Fruit fly (Drosophila melanogaster) whole organism, embryonic: Measurements from ENCODE around the gene CG32633.

Experiments
- Asciz ChIP-seq: fragments of 200-800 bp; sonication (Bioruptor generic); optimal IDR thresholded peaks from 2 replicates; lab custom pipeline; 2017; ENCODE audit warnings: missing biosample characterization, mild to moderate bottlenecking, missing genetic modification characterization, missing genetic modification reagents
- Blimp-1 ChIP-seq: fragments of 200-800 bp; sonication (Bioruptor generic); optimal IDR thresholded peaks from 3 replicates; lab custom pipeline; 2018; ENCODE audit warnings: missing biosample characterization, missing genetic modification characterization, mild to moderate bottlenecking, moderate library complexity, missing genetic modification reagents
- BtbVII ChIP-seq: fragments of 200-800 bp; sonication (Bioruptor generic); optimal IDR thresholded peaks from 3 replicates; lab custom pipeline; 2017; ENCODE audit warnings: missing biosample characterization, mild to moderate bottlenecking, missing genetic modification characterization
- CG10321 ChIP-seq: fragments of 200-800 bp; sonication (Bioruptor generic); IDR thresholded peaks from 2 replicates; pipeline ENCODE4 v1.3.6; 2022; ENCODE audit warnings: missing biosample characterization, missing genetic modification characterization
- CG10431 ChIP-seq: fragments of 200-800 bp; sonication (Bioruptor generic); optimal IDR thresholded peaks from 3 replicates; lab custom pipeline; 2018; ENCODE audit warnings: missing biosample characterization, mild to moderate bottlenecking, missing genetic modification characterization
- CG10979 ChIP-seq: fragments of 200-800 bp; sonication (Bioruptor generic); optimal IDR thresholded peaks from 2 replicates; lab custom pipeline; 2018; ENCODE audit warnings: missing biosample characterization, mild to moderate bottlenecking, missing genetic modification characterization, moderate library complexity
- CG11093 ChIP-seq: fragments of 200-800 bp; sonication (Bioruptor generic); IDR thresholded peaks from 3 replicates; pipeline ENCODE4 v1.3.6; 2022; ENCODE audit warnings: missing biosample characterization, missing genetic modification characterization
- CG13424 ChIP-seq: fragments of 200-800 bp; sonication (Bioruptor generic); optimal IDR thresholded peaks from 2 replicates; lab custom pipeline; 2019; ENCODE audit warnings: missing biosample characterization, mild to moderate bottlenecking, missing genetic modification characterization, moderate library complexity
- CG14014 ChIP-seq: fragments of 200-800 bp; sonication (Bioruptor generic); IDR thresholded peaks from 2 replicates; pipeline ENCODE4 v1.3.6; 2022; ENCODE audit warnings: missing biosample characterization, missing genetic modification characterization
- CG15479 ChIP-seq: fragments of 200-800 bp; sonication (Bioruptor generic); optimal IDR thresholded peaks from 3 replicates; lab custom pipeline; 2019; ENCODE audit warnings: missing biosample characterization, mild to moderate bottlenecking, missing genetic modification characterization, moderate library complexity
- CG17361 ChIP-seq: fragments of 200-800 bp; sonication (Bioruptor generic); IDR thresholded peaks from 3 replicates; pipeline ENCODE4 v1.3.6; 2022; ENCODE audit warnings: missing biosample characterization, missing genetic modification characterization
- CG17385 ChIP-seq: fragments of 200-800 bp; sonication (Bioruptor generic); optimal IDR thresholded peaks from 3 replicates; lab custom pipeline; 2018; ENCODE audit warnings: missing biosample characterization, mild to moderate bottlenecking, missing genetic modification characterization
- CG18599 ChIP-seq: fragments of 200-800 bp; sonication (Bioruptor generic); optimal IDR thresholded peaks from 3 replicates; lab custom pipeline; 2017; ENCODE audit warnings: missing biosample characterization, missing genetic modification characterization, mild to moderate bottlenecking, moderate library complexity, missing genetic modification reagents
- CG2712 ChIP-seq: fragments of 200-800 bp; optimal IDR thresholded peaks from 3 replicates; lab custom pipeline; 2019; ENCODE audit warnings: missing biosample characterization, mild to moderate bottlenecking, missing genetic modification characterization, moderate library complexity
- CG31441 ChIP-seq: fragments of 200-800 bp; sonication (Bioruptor generic); IDR thresholded peaks from 2 replicates; pipeline ENCODE4 v1.3.6; 2022; ENCODE audit warnings: missing biosample characterization, missing genetic modification characterization
- CG3163 ChIP-seq: fragments of 200-800 bp; sonication (Bioruptor generic); optimal IDR thresholded peaks from 3 replicates; lab custom pipeline; 2016; ENCODE audit warnings: missing biosample characterization, missing genetic modification characterization
- CG3407 ChIP-seq: fragments of 200-800 bp; sonication (Bioruptor generic); optimal IDR thresholded peaks from 2 replicates; lab custom pipeline; 2018; ENCODE audit warnings: missing biosample characterization, mild to moderate bottlenecking, missing genetic modification characterization
- CG43689 ChIP-seq: fragments of 200-800 bp; sonication (Bioruptor generic); IDR thresholded peaks from 2 replicates; pipeline ENCODE4 v1.3.6; 2022; ENCODE audit warnings: missing biosample characterization, missing genetic modification characterization
- CG6175 ChIP-seq: fragments of 200-800 bp; sonication (Bioruptor generic); IDR thresholded peaks from 3 replicates; pipeline ENCODE4 v1.3.6; 2022; ENCODE audit warnings: missing biosample characterization, missing genetic modification characterization
- CG6854 ChIP-seq: fragments of 200-800 bp; sonication (Bioruptor generic); optimal IDR thresholded peaks from 3 replicates; lab custom pipeline; 2017; ENCODE audit warnings: missing biosample characterization, mild to moderate bottlenecking, missing genetic modification characterization
- CG7372 ChIP-seq: fragments of 200-800 bp; sonication (Bioruptor generic); IDR thresholded peaks from 2 replicates; pipeline ENCODE4 v1.3.6; 2022; ENCODE audit warnings: missing biosample characterization, missing genetic modification characterization
- CG7786 ChIP-seq: fragments of 200-800 bp; sonication (Bioruptor generic); optimal IDR thresholded peaks from 2 replicates; lab custom pipeline; 2016; ENCODE audit warnings: missing biosample characterization, missing genetic modification characterization
- CG7987 ChIP-seq: fragments of 200-800 bp; sonication (Bioruptor generic); optimal IDR thresholded peaks from 2 replicates; lab custom pipeline; 2018; ENCODE audit warnings: missing biosample characterization, mild to moderate bottlenecking, missing genetic modification characterization, moderate library complexity
- CG8089 ChIP-seq: fragments of 200-800 bp; sonication (Bioruptor generic); optimal IDR thresholded peaks from 3 replicates; lab custom pipeline; 2016; ENCODE audit warnings: missing biosample characterization, missing genetic modification characterization
- CG9437 ChIP-seq: fragments of 200-800 bp; sonication (Bioruptor generic); optimal IDR thresholded peaks from 2 replicates; lab custom pipeline; 2018; ENCODE audit warnings: missing biosample characterization, mild to moderate bottlenecking, missing genetic modification characterization
- CG9876 ChIP-seq: fragments of 200-800 bp; sonication (Bioruptor generic); optimal IDR thresholded peaks from 2 replicates; lab custom pipeline; 2016; ENCODE audit warnings: missing biosample characterization, missing genetic modification characterization
- D19A ChIP-seq: fragments of 200-800 bp; optimal IDR thresholded peaks from 3 replicates; lab custom pipeline; 2019; ENCODE audit warnings: missing biosample characterization, mild to moderate bottlenecking, missing genetic modification characterization, moderate library complexity
- ERR ChIP-seq: fragments of 200-800 bp; sonication (Bioruptor generic); optimal IDR thresholded peaks from 2 replicates; lab custom pipeline; 2016; ENCODE audit warnings: missing biosample characterization, missing genetic modification characterization
- Fer1 ChIP-seq: fragments of 200-800 bp; sonication (Bioruptor generic); optimal IDR thresholded peaks from 2 replicates; lab custom pipeline; 2017; ENCODE audit warnings: missing biosample characterization, mild to moderate bottlenecking, missing genetic modification characterization
- Fer3 ChIP-seq: fragments of 200-800 bp; sonication (Bioruptor generic); optimal IDR thresholded peaks from 2 replicates; lab custom pipeline; 2018; ENCODE audit warnings: missing biosample characterization, mild to moderate bottlenecking, missing genetic modification characterization, moderate library complexity
- Gsc ChIP-seq: fragments of 200-800 bp; sonication (Bioruptor generic); IDR thresholded peaks from 2 replicates; pipeline ENCODE4 v1.3.6; 2022; ENCODE audit warnings: missing biosample characterization, missing genetic modification characterization
- Hmr ChIP-seq: fragments of 200-800 bp; sonication (Bioruptor generic); optimal IDR thresholded peaks from 3 replicates; lab custom pipeline; 2017; ENCODE audit warnings: mild to moderate bottlenecking, missing biosample characterization, missing genetic modification reagents, missing genetic modification characterization
- Lpt ChIP-seq: fragments of >200 bp; optimal IDR thresholded peaks from 2 replicates; lab custom pipeline; 2018; ENCODE audit warnings: missing biosample characterization, missing genetic modification characterization
- Oaz ChIP-seq: fragments of 200-800 bp; sonication (Bioruptor generic); IDR thresholded peaks from 2 replicates; pipeline ENCODE4 v1.3.6; 2022; ENCODE audit warnings: missing biosample characterization, missing genetic modification characterization
- PHDP ChIP-seq: fragments of 200-800 bp; sonication (Bioruptor generic); optimal IDR thresholded peaks from 3 replicates; lab custom pipeline; 2018; ENCODE audit warnings: missing biosample characterization, mild to moderate bottlenecking, missing genetic modification characterization, moderate library complexity
- Rx ChIP-seq: fragments of 200-800 bp; sonication (Bioruptor generic); IDR thresholded peaks from 2 replicates; pipeline ENCODE4 v1.3.6; 2022; ENCODE audit warnings: missing biosample characterization, missing genetic modification characterization
- Sox100B ChIP-seq: fragments of 200-800 bp; sonication (Bioruptor generic); optimal IDR thresholded peaks from 3 replicates; lab custom pipeline; 2018; ENCODE audit warnings: missing biosample characterization, mild to moderate bottlenecking, missing genetic modification characterization
- Taf1 ChIP-seq: fragments of 200-800 bp; sonication (Bioruptor generic); IDR thresholded peaks from 2 replicates; pipeline ENCODE4 v1.3.6; 2022; ENCODE audit warnings: missing biosample characterization, missing genetic modification characterization
- ato ChIP-seq: fragments of 200-800 bp; sonication (Bioruptor generic); IDR thresholded peaks from 2 replicates; pipeline ENCODE4 v1.3.6; 2022; ENCODE audit warnings: missing biosample characterization, missing genetic modification characterization; ENCODE audit not compliant: partially characterized antibody
- chif ChIP-seq, 2 experiments: fragments of 200-800 bp; sonication (Bioruptor generic); optimal IDR thresholded peaks; 3 replicates each; lab custom pipeline; 2016; ENCODE audit warnings: missing biosample characterization in 2 of 2, missing genetic modification characterization in 2 of 2
- croc ChIP-seq: fragments of 200-800 bp; sonication (Bioruptor generic); conservative IDR thresholded peaks from 3 replicates; pipeline ENCODE4 v1.3.6; 2022; ENCODE audit warnings: missing biosample characterization, missing genetic modification characterization
- eve ChIP-seq, 2 experiments: fragments of >200 bp; optimal IDR thresholded peaks; 2 replicates each; lab custom pipeline; 2017; ENCODE audit warnings: missing biosample characterization in 2 of 2, missing genetic modification characterization in 2 of 2
- gcm ChIP-seq: fragments of 200-800 bp; sonication (Bioruptor generic); optimal IDR thresholded peaks from 2 replicates; lab custom pipeline; 2019; ENCODE audit warnings: missing biosample characterization, mild to moderate bottlenecking, missing genetic modification characterization, moderate library complexity
- hbn ChIP-seq: fragments of 200-800 bp; sonication (Bioruptor generic); IDR thresholded peaks from 2 replicates; pipeline ENCODE4 v1.3.6; 2022; ENCODE audit warnings: missing biosample characterization, missing genetic modification characterization; ENCODE audit not compliant: partially characterized antibody
- jumu ChIP-seq: fragments of 200-800 bp; sonication (Bioruptor generic); optimal IDR thresholded peaks from 3 replicates; lab custom pipeline; 2016; ENCODE audit warnings: missing biosample characterization, missing genetic modification characterization
- knrl ChIP-seq: fragments of 200-800 bp; sonication (Bioruptor generic); IDR thresholded peaks from 3 replicates; pipeline ENCODE4 v1.3.6; 2022; ENCODE audit warnings: missing biosample characterization, missing genetic modification characterization; ENCODE audit not compliant: partially characterized antibody
- mirr ChIP-seq: fragments of 200-800 bp; sonication (Bioruptor generic); optimal IDR thresholded peaks from 3 replicates; lab custom pipeline; 2018; ENCODE audit warnings: missing biosample characterization, mild to moderate bottlenecking, missing genetic modification characterization
- nerfin-1 ChIP-seq: fragments of 200-800 bp; sonication (Bioruptor generic); optimal IDR thresholded peaks from 3 replicates; lab custom pipeline; 2019; ENCODE audit warnings: missing biosample characterization, mild to moderate bottlenecking, missing genetic modification characterization, moderate library complexity
- salm ChIP-seq: fragments of 200-800 bp; sonication (Bioruptor generic); optimal IDR thresholded peaks from 2 replicates; lab custom pipeline; 2018; ENCODE audit warnings: missing biosample characterization, mild to moderate bottlenecking, missing genetic modification characterization
- sens-2 ChIP-seq: fragments of 200-800 bp; sonication (Bioruptor generic); IDR thresholded peaks from 2 replicates; pipeline ENCODE4 v1.3.6; 2022; ENCODE audit warnings: missing biosample characterization, missing genetic modification characterization
- sr ChIP-seq: fragments of 200-800 bp; sonication (Bioruptor generic); IDR thresholded peaks from 3 replicates; pipeline ENCODE4 v1.3.6; 2022; ENCODE audit warnings: missing biosample characterization, missing genetic modification characterization
- trh ChIP-seq: fragments of 200-800 bp; sonication (Bioruptor generic); optimal IDR thresholded peaks from 2 replicates; lab custom pipeline; 2016; ENCODE audit warnings: missing biosample characterization, missing genetic modification characterization

CG32633 gene

dm6 chrX:13570255-13570654 lies 8.8 kb downstream of the CG32633 start (continued):
- TF ChIP-seq CG15479 (GFP tag; lab: Kevin White, UChicago): no peak
- TF ChIP-seq CG31441 (GFP tag; lab: Robert Waterston, UW): no peak
- TF ChIP-seq trh (GFP tag; lab: Kevin White, UChicago): no peak
- TF ChIP-seq D19A: no peak
- no peak for TF ChIP-seq croc (GFP tag; lab: Robert Waterston, UW)
- TF ChIP-seq Sox100B: peak; percentile 10
- TF ChIP-seq Oaz (GFP tag; lab: Robert Waterston, UW): no peak
- TF ChIP-seq Gsc (GFP tag; lab: Robert Waterston, UW): no peak
- TF ChIP-seq BtbVII: peak; percentile 32
- peak; percentile 5 for TF ChIP-seq CG7987 (GFP tag; lab: Kevin White, UChicago)
- TF ChIP-seq Hmr (GFP tag; lab: Kevin White, UChicago): peak; percentile 52
- TF ChIP-seq CG17361: no peak
- TF ChIP-seq CG13424 (tag; lab: Kevin White, UChicago): peak; percentile 15
- no peak for TF ChIP-seq sr (GFP tag; lab: Robert Waterston, UW)
- TF ChIP-seq salm (tag; lab: Kevin White, UChicago): no peak
- TF ChIP-seq CG43689 (GFP tag; lab: Robert Waterston, UW): no peak
- no peak for TF ChIP-seq CG7786 (GFP tag; lab: Kevin White, UChicago)
- no peak for TF ChIP-seq CG10431
- peak; percentile 14 for TF ChIP-seq Asciz
- peak; percentile 56; the same call in 1 of the 2 replicates for TF ChIP-seq CG14014
- TF ChIP-seq Taf1 (GFP tag; lab: Robert Waterston, UW): no peak
- TF ChIP-seq Lpt (GFP tag; lab: Kevin White, UChicago): no peak
- peak; percentile 39 for TF ChIP-seq Fer1
- TF ChIP-seq chif (GFP tag; optimal IDR thresholded peaks at IDR 0.05; lab: Kevin White, UChicago): no peak
- no peak for TF ChIP-seq CG17385 (GFP tag; lab: Kevin White, UChicago)
- no peak for TF ChIP-seq gcm (GFP tag; lab: Kevin White, UChicago)
- TF ChIP-seq CG3407: peak; percentile 0
- TF ChIP-seq CG10979: no peak
- no peak for TF ChIP-seq CG9437
- TF ChIP-seq CG7372 (GFP tag; lab: Robert Waterston, UW): no peak
- no peak for TF ChIP-seq CG10321 (GFP tag; lab: Robert Waterston, UW)
- no peak for TF ChIP-seq CG6854 (GFP tag; lab: Kevin White, UChicago)
- no peak for TF ChIP-seq CG9876 (GFP tag; lab: Kevin White, UChicago)
- no peak for TF ChIP-seq CG8089 (GFP tag; lab: Kevin White, UChicago)
- peak; percentile 1 for TF ChIP-seq mirr
- no peak for TF ChIP-seq CG2712 (tag; lab: Kevin White, UChicago)
- no peak for TF ChIP-seq knrl
- TF ChIP-seq CG11093 (GFP tag; lab: Robert Waterston, UW): no peak
- TF ChIP-seq sens-2: no peak
- TF ChIP-seq ato (GFP tag; lab: Robert Waterston, UW): no peak
- TF ChIP-seq PHDP: peak; percentile 17
- peak; percentile 32 for TF ChIP-seq Blimp-1 (GFP tag; lab: Kevin White, UChicago)
- TF ChIP-seq Rx: no peak
- TF ChIP-seq CG6175 (GFP tag; lab: Robert Waterston, UW): no peak
- TF ChIP-seq CG3163 (GFP tag; lab: Kevin White, UChicago): no peak
- peak; percentile 29 for TF ChIP-seq Fer3 (tag; lab: Kevin White, UChicago)
- TF ChIP-seq jumu (GFP tag; lab: Kevin White, UChicago): no peak
- no peak for TF ChIP-seq eve (GFP tag; optimal IDR thresholded peaks at IDR 0.05; lab: Kevin White, UChicago)
- no peak for TF ChIP-seq ERR
- TF ChIP-seq CG18599 (GFP tag; lab: Kevin White, UChicago): peak; percentile 61
- TF ChIP-seq hbn (GFP tag; lab: Robert Waterston, UW): no peak
- TF ChIP-seq nerfin-1 (tag; lab: Kevin White, UChicago): no peak
